Worm (Caenorhabditis elegans) whole organism, L1 larva: ENCODE measurements around the gene spp-28.

Experiments
- dpl-1 ChIP-seq, 3 experiments: fragments of 150-350 bp in 2 of 3; sonication (generic microtip) in 1 of 3; optimal IDR thresholded peaks; 2 replicates each; lab custom pipeline; 2014 to 2017; ENCODE audit warnings: missing biosample characterization in 3 of 3, missing genetic modification characterization in 3 of 3, missing genetic modification reagents in 3 of 3
- egl-27 ChIP-seq, 2 experiments: fragments of 150-350 bp in 1 of 2; sonication (generic microtip); optimal IDR thresholded peaks; 3 replicates each; lab custom pipeline; 2017 to 2018; ENCODE audit warnings: missing biosample characterization in 2 of 2, missing genetic modification characterization in 2 of 2, missing genetic modification reagents in 2 of 2
- skn-1 ChIP-seq: fragments of 150-350 bp; optimal IDR thresholded peaks from 2 replicates; lab custom pipeline; 2014; ENCODE audit warnings: missing biosample characterization, missing genetic modification characterization
- zag-1 ChIP-seq: fragments of 150-350 bp; optimal IDR thresholded peaks from 2 replicates; lab custom pipeline; 2014; ENCODE audit warnings: missing biosample characterization, missing genetic modification characterization

ce11 chrIII:4237660-4238059, 47.5 kb upstream of the spp-28 start:
- TF ChIP-seq dpl-1 (GFP tag; optimal IDR thresholded peaks at IDR 0.05; lab: Kevin White, UChicago) = peak; percentile 64 to 75 (median 68)
- peak; percentile 61 to 94 for TF ChIP-seq egl-27 (tag; optimal IDR thresholded peaks at IDR 0.05; lab: Kevin White, UChicago)
- no peak for TF ChIP-seq zag-1
- peak; percentile 80 for TF ChIP-seq skn-1 (tag; lab: Kevin White, UChicago)
